Fruit fly (Drosophila melanogaster): Measurements from ENCODE around the gene jet.

The jet gene

DNA sequence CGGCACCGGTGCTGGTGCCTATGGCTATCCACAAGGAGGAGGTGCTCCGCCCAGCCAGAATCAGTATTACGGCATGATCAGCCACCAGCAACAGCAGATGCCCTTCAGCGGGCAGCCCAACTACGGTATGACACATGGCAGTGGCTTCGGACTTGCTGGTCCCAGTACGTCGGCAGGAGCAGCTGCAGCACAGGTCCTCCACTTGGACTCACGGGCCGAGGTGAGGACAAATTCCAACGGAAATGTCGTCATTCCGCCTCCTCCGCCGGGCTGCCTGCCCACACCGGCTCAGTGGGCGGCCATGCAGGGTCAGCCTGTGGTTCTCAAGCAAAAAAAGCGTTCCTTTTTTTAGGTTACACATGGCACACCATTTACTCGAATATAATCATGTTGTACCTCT lies 16.3 kb upstream of the jet start:
- TF ChIP-seq CG12605 (GFP tag; IDR thresholded peaks at IDR 0.05) (no peak), Ets98B (GFP tag; IDR thresholded peaks at IDR 0.05) (no peak), rn (GFP tag; IDR thresholded peaks at IDR 0.05) (no peak), Pif1A (GFP tag; optimal IDR thresholded peaks at IDR 0.05) (no peak), CG32121 (GFP tag; IDR thresholded peaks at IDR 0.05) (no peak), CG34367 (tag; optimal IDR thresholded peaks at IDR 0.05) (no peak), CG14655 (GFP tag; optimal IDR thresholded peaks at IDR 0.05) (no peak), CG8301 (tag; optimal IDR thresholded peaks at IDR 0.05) (no peak), gl (tag; optimal IDR thresholded peaks at IDR 0.05) (no peak), CG9948 (tag; optimal IDR thresholded peaks at IDR 0.05) (no peak), CG15710 (tag; optimal IDR thresholded peaks at IDR 0.05) (no peak), CG13204 (GFP tag; optimal IDR thresholded peaks at IDR 0.05) (no peak), D1 (tag; optimal IDR thresholded peaks at IDR 0.05) (no peak), EcR (GFP tag; optimal IDR thresholded peaks at IDR 0.05) (no peak), CG17806 (tag; optimal IDR thresholded peaks at IDR 0.05) (no peak), fd96Ca (GFP tag; IDR thresholded peaks at IDR 0.05) (no peak), CG4496 (GFP tag; IDR thresholded peaks at IDR 0.05) (no peak), CG10348 (GFP tag; IDR thresholded peaks at IDR 0.05) (no peak), Pif1B (GFP tag; optimal IDR thresholded peaks at IDR 0.05) (no peak), Snoo (tag; optimal IDR thresholded peaks at IDR 0.05) (no peak)

DNA sequence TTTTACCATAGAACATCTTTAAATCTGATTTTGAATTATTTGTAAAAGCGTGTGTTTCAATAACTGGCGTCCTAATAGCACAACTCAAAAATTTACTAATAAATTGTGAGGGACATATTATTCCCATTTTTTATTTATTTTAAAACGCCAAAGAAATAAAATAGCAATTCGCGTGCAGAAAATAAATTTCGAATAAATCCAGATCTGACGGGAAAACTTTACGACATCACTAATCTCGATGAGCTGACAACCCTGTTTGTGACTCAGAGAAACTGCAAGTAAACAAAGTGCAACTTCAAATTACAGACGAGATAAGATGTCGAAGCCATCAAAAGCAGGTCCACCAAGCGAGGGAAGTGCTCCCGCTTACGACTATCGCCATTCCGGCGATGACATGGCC lies 15.8 kb upstream of the jet start, which contains the start of gene CG34125:
TSS of gene CG34125 (plus strand) at position 254 of the 400 bp plus-strand sequence.
- TF ChIP-seq Pif1A (GFP tag; optimal IDR thresholded peaks at IDR 0.05) (no peak), CG9948 (tag; optimal IDR thresholded peaks at IDR 0.05) (no peak), CG12605 (GFP tag; IDR thresholded peaks at IDR 0.05) (no peak), gl (tag; optimal IDR thresholded peaks at IDR 0.05) (no peak), EcR (GFP tag; optimal IDR thresholded peaks at IDR 0.05) (no peak), Pif1B (GFP tag; optimal IDR thresholded peaks at IDR 0.05) (no peak), rn (GFP tag; IDR thresholded peaks at IDR 0.05) (no peak), D1 (tag; optimal IDR thresholded peaks at IDR 0.05) (no peak), Ets98B (GFP tag; IDR thresholded peaks at IDR 0.05) (no peak), CG13204 (GFP tag; optimal IDR thresholded peaks at IDR 0.05) (no peak), fd96Ca (GFP tag; IDR thresholded peaks at IDR 0.05) (no peak), CG15710 (tag; optimal IDR thresholded peaks at IDR 0.05) (no peak), CG4496 (GFP tag; IDR thresholded peaks at IDR 0.05) (no peak)

DNA sequence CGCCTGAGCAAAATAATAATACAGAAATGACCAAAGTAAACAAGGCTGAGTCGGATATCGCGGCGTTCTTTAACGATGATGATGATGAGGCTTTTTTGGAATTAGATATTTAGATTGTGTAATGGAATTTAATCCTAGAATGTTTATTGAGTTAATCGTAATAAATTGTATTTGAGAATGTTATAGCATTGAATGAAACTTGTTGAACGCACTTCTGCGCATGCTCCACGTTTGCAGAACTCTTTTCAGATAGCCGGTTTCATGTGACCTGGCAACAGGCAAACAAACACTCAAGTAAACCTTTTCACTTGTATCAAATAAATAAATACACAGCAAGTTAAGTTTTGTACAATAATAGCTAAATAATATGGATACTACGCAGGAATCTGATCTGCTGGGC lies 8.5 kb upstream of the jet start, which contains the start of gene CG34124:
TSS of gene CG34124 (plus strand) at position 301 of the 400 bp plus-strand sequence.
- no peak for TF ChIP-seq CG17806 (tag; optimal IDR thresholded peaks at IDR 0.05)
- no peak for TF ChIP-seq CG15710 (tag; optimal IDR thresholded peaks at IDR 0.05)

DNA sequence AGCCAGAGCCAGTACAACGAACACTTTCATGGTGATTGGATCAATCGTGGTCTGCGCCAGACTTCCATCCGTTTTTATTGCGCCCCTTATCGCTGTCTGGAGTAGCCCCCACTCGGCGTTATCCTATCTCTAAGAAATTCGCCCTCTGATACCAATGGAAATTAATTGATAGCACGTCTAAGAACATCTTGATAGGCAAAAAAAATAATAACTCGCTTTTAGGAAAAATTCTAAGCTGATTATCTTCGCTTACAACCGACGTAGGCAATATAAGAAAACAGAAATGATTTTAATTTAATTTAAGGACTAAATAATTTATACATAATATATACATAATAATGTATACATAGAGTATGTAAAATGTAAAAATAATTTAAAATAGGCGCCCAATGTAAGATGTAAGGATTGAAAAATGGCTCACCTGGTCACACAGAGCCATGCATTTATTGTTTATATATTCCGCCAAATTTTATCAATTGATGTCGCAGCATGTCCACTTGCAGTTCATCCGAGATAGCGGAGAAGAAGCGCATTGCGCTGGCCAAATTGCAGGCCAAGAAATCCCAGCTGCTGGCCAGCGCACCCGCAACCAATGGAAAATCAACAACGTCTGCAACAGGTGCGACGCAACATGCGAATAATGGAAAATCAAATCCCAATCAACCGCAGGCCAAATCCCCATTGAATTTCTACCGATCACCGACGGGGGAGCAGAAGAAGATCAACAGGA lies 5.7 kb upstream of the jet start, which contains the start of the genes Jon25Bi and Marcal1:
TSS of gene Jon25Bi (minus strand) at position 51 of the 730 bp plus-strand sequence.
TSS of gene Marcal1 (plus strand) at position 416 of the 730 bp plus-strand sequence.
- no peak for TF ChIP-seq Ets98B (GFP tag; IDR thresholded peaks at IDR 0.05)

DNA sequence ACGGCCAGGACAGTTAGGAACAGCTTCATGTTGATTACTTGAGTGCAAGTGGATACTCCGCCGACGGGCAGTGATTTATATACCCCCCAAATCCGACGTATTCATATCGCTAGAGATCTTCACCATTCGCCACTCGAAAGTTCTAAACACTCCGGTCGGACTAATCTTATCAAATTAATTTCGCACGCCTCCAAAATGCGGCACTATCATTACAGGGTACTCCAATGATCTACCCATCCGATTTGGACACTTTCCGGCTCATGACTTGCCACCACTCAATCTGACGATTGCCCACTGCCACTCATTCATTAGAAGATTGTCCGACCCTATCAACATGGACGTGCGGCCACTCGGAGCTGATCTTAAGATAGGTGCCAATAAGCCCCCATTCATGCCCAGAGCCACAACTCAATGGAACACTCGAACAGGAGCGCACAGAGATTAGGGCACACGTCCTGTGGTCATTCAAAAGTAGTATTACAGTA lies 3.5 kb upstream of the jet start, which contains the start of gene Jon25Bii:
TSS of gene Jon25Bii (minus strand) at position 51 of the 485 bp plus-strand sequence.
- TF ChIP-seq Pif1A (GFP tag; optimal IDR thresholded peaks at IDR 0.05) (no peak), CG12605 (GFP tag; IDR thresholded peaks at IDR 0.05) (no peak), fd96Ca (GFP tag; IDR thresholded peaks at IDR 0.05) (no peak), CG10348 (GFP tag; IDR thresholded peaks at IDR 0.05) (no peak), CG8159 (tag; optimal IDR thresholded peaks at IDR 0.05) (no peak), CG9948 (tag; optimal IDR thresholded peaks at IDR 0.05) (no peak), Pif1B (GFP tag; optimal IDR thresholded peaks at IDR 0.05) (no peak), EcR (GFP tag; optimal IDR thresholded peaks at IDR 0.05) (no peak), rn (GFP tag; IDR thresholded peaks at IDR 0.05) (no peak), CG8301 (tag; optimal IDR thresholded peaks at IDR 0.05) (no peak), CG17806 (tag; optimal IDR thresholded peaks at IDR 0.05) (no peak), Snoo (tag; optimal IDR thresholded peaks at IDR 0.05) (no peak), CG13204 (GFP tag; optimal IDR thresholded peaks at IDR 0.05) (no peak), CG32121 (GFP tag; IDR thresholded peaks at IDR 0.05) (no peak)

DNA sequence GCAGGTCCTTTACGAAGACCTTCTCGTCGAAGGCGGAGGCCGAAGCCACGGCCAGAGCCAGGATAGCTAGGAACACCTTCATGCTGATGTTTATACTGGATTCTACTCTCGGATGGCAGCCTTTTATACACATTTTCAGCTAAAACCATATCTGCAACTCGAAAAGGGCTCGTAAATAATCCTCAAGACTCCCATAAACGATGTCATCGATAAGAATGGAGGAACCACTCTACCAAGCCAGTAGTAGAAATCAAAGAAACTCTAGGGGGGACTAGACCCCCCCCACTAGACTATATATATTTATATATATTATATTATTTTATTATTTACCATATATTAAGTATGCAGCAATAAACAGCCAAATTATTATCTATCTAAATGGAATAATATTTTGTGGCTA lies 1.1 kb upstream of the jet start, which contains the start of gene Jon25Biii:
TSS of gene Jon25Biii (minus strand) at position 101 of the 400 bp plus-strand sequence.
- no peak for TF ChIP-seq CG8159 (tag; optimal IDR thresholded peaks at IDR 0.05)
- no peak for TF ChIP-seq CG10348 (GFP tag; IDR thresholded peaks at IDR 0.05)
- TF ChIP-seq CG34367 (tag; optimal IDR thresholded peaks at IDR 0.05) = no peak
- no peak for TF ChIP-seq CG9948 (tag; optimal IDR thresholded peaks at IDR 0.05)
- no peak for TF ChIP-seq CG13204 (GFP tag; optimal IDR thresholded peaks at IDR 0.05)
- no peak for TF ChIP-seq CG15710 (tag; optimal IDR thresholded peaks at IDR 0.05)
- no peak for TF ChIP-seq EcR (GFP tag; optimal IDR thresholded peaks at IDR 0.05)
- no peak for TF ChIP-seq fd96Ca (GFP tag; IDR thresholded peaks at IDR 0.05)
- no peak for TF ChIP-seq Snoo (tag; optimal IDR thresholded peaks at IDR 0.05)
- TF ChIP-seq Pif1B (GFP tag; optimal IDR thresholded peaks at IDR 0.05) = no peak
- TF ChIP-seq gl (tag; optimal IDR thresholded peaks at IDR 0.05) = no peak
- no peak for TF ChIP-seq CG12605 (GFP tag; IDR thresholded peaks at IDR 0.05)
- TF ChIP-seq CG8301 (tag; optimal IDR thresholded peaks at IDR 0.05) = no peak
- TF ChIP-seq rn (GFP tag; IDR thresholded peaks at IDR 0.05) = no peak
- TF ChIP-seq CG4496 (GFP tag; IDR thresholded peaks at IDR 0.05) = no peak
- TF ChIP-seq CG17806 (tag; optimal IDR thresholded peaks at IDR 0.05) = no peak
